Worm (Caenorhabditis elegans) whole organism, dauer: ENCODE measurements around the gene F41G3.20.
"Not testable (repeated sequence)": the region's sequence is repeated elsewhere in the genome, so short reads cannot be mapped to it uniquely, and the experiment has no call there.

Source experiments
- unc-62 ChIP-seq: sonication (generic microtip); optimal IDR thresholded peaks from 2 replicates; lab custom pipeline; 2017; ENCODE audit warnings: missing biosample characterization, missing genetic modification reagents, missing genetic modification characterization

The F41G3.20 gene

DNA sequence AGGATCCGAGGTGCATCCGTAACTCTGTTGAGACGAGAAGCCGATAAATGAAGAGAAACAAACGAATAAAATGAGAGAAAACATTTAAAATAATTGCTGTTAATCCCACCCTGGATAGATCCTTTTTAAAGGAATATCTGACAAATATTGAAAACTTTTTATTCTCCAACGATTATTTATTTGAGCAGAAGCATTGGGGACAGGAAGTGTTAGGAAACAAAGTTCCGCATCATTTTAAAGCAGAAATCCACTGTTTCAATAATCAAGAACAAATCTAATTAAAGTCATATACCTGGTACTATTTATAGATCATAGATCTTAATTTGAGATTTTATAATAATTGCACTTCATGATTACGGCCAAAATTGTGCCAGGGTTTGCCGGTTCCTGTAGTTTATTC lies at the start of gene F41G3.20:
Gene F41G3.20 (minus strand): TSS at position 101 of the 400 bp plus-strand sequence.
- TF ChIP-seq unc-62 (GFP tag; lab: Kevin White, UChicago), result no peak

DNA sequence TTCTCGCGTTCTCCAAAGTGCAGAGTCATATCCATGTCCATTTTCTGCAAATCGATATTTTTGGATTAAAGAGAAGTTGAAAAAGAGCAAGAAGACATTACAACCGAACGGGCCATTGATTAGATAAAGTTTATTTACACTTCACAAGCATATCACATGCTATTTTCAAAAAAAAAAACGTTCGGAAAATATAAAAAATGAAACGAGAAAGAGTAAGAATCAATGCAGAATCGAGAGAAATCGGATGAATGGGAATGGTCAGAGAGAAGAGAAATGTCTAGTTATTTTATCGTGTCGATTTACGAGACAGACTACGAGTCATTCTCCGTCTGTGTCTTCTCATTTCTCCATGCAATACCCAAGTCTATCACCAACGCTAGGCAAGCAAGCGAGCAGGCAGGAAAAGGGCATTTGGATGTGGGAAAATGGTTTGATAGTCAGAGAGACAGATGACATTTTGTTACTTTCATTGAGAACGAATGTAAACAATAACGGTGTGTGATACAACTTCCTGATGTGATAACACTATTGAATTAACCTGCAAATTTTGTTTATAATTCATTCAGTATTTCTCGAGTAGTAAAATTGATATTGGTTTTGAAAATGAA lies 49.4 kb upstream of the F41G3.20 start, which contains the start of gene F31E8.4:
Gene F31E8.4 (minus strand): TSS at position 51 of the 608 bp plus-strand sequence.
- no peak for TF ChIP-seq unc-62 (GFP tag; lab: Kevin White, UChicago)

DNA sequence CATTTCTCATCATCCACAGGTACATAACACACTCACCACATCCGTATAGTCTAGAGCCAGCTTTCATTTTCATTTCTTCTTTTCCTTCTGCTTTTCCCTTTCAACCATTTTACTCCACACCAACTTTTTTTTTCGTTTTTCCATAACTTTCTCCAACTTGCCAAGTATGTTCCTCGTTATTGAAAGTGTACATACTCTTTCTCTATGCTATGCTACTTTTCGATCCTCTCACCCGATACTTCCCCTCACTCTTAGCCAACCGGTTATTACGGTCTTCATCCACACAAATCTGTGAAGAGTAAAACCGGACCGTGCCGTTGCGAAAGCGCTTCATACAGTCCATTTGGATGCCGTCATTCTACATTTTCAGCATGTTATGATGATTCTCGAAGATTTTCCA lies 41.1 kb upstream of the F41G3.20 start, which contains the start of gene T13C2.2:
Gene T13C2.2 (plus strand): TSS at position 301 of the 400 bp plus-strand sequence.
- TF ChIP-seq unc-62 (GFP tag; lab: Kevin White, UChicago), result no peak

DNA sequence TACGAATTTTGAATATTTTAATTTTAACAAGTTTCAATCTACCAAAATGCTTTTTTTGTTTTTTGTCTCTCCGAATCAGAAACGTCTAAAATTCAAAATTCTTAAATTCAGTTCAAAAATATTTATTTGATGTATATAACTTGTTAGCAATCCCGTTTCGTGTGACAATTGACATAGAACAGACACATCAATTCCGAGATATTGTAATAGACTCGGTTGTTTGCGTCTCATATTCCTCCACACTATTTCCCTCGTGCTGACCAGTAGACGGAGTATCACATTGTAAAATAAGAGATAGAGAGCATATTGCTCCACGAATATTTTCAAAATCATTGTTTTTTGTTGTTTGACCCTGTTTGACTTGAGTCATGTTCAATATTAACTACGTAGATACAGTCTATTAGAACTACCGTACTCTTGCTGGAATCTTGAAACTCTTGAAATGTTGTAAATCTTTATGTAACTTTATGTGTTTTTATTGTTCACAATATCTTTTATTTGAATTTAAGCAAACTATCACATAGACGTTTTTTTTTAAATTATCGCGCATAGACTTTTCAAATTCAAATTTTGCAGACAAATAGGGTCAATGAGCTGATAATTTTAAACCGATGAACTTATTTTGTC lies 38.0 kb upstream of the F41G3.20 start, which contains the start of gene T13C2.3:
Gene T13C2.3 (plus strand): TSS at position 577 of the 627 bp plus-strand sequence.
- TF ChIP-seq unc-62 (GFP tag; lab: Kevin White, UChicago), result no peak

DNA sequence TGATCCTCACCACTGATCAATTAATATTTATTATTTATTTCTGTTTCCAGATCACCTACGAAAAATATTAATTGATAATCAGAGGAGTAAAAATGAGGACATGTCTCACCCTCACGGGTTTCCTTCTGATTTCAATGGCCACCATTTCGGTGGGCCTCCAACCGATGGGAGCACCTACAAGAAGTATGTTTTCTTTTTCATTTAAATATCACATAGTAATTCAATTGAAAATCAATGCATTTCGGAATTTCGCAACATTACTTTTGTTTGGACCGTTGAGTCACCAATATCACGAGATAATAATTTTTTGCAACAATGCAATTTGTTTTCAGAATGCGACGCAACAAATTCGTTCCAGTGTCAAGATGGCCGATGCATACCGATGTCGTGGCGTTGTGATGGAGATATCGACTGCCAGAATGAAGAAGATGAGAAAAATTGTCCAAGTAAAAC lies 32.6 kb upstream of the F41G3.20 start, which contains the start of gene gldi-2:
Gene gldi-2 (plus strand): TSS at position 51 of the 453 bp plus-strand sequence.
- TF ChIP-seq unc-62 (GFP tag; lab: Kevin White, UChicago), result no peak

DNA sequence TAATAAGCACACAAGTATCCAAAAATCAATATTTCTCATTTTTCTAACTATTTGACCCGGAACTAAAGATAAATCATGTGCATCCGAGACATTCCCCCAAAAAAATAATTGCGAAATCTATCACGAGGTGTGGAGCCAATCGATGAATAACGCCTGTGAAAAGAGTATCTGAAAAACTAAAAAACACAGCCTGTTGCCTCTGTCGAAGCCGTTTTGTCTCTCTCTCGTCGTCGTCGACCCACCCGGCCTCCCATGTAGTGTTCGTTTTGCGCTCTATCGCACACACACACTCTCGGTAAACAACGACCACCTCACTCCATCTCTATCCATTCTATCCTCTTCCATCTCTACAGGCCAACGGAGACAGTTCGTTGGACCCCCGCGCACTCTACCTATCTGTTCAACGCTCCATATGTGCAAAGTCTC lies 31.9 kb upstream of the F41G3.20 start:
- no peak for TF ChIP-seq unc-62 (GFP tag; lab: Kevin White, UChicago)

DNA sequence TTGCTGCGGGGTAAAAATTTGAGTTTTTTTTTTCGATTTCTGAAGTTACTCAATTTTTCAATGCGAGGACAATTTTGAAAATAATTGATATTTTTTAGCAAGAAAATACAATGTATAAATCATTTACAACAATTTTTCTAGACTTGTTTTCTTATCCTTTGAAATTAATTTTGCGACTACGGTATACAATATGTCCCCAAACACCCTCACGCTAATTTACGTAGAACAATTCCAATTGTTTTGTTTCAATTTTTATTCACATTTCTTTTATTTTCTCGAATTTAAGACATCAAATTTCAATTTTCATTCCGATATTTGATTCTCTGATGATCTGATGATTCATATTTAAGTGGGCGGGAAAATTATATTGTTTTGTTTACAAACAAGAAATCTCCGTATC lies 31.2 kb upstream of the F41G3.20 start:
- TF ChIP-seq unc-62 (GFP tag; lab: Kevin White, UChicago), result no peak

DNA sequence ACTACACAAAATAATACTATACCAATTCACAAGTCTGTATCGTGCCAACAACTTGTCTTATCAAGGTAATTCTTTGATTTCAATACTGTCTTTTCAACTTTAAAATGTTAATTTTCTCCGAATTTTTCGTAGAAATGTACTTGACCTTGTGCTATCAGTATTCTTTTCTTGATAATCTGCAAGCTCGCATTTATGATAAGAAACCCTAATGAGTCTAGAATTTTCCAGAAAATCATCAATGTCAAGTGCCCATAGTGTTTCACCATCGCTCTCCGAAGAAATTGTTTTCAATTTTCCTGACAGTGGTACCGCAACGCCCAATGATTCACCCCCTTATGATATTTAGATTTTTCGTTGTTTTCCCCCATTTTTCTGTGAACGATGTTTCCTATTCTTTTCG lies 30.4 kb upstream of the F41G3.20 start:
- no peak for TF ChIP-seq unc-62 (GFP tag; lab: Kevin White, UChicago)

DNA sequence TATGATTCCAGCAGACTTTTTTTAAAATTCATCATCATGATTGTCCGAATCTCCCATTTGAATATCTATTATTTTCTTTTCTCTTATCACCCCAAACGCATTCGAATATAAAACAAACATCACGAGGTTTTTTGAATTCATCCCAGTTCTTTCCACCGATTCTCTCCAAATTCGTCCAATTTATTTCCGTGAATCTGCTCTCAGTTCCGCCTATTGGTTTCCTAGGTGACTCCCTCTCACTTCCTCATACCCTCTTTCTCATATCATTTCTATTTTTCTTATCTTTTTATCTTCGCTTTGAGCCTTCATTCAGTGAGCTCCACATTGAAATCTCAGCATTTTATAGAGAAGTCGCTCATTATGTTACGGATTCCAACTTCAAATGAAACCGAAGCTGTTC lies 28.3 kb upstream of the F41G3.20 start, which contains the start of gene T13C2.7:
Gene T13C2.7 (plus strand): TSS at position 301 of the 400 bp plus-strand sequence.
- TF ChIP-seq unc-62 (GFP tag; lab: Kevin White, UChicago), result no peak

DNA sequence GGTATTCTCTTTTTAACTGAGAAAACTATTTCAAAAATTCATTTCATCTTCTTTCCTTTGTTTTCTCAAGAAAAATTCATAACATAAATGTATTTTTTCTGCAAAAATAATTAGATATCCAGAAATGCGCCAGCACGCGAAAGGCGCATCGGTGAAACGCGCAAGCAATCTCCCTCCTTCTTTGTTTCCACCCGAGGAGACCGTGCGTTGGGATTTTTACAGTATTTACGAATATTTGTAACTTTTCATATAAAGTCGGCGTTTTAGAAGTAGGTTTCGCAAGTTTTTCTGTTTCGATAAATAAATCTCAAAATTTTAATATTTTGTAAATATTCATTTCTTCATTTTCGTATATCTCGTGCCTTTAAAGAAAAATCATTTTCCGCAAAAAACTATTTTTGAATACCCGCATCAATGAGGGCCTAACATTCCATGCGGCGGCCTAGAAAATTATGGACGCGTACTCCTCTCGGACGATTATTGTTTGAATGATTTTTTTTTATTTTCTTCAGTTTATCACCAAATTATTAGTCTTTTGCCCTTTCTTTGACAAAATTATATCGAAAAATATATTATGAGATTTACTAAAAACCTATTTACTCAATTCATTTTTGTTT lies 25.7 kb upstream of the F41G3.20 start, which contains the start of gene ssup-72:
Gene ssup-72 (plus strand): TSS at position 181 of the 617 bp plus-strand sequence.
- no peak for TF ChIP-seq unc-62 (GFP tag; lab: Kevin White, UChicago)

DNA sequence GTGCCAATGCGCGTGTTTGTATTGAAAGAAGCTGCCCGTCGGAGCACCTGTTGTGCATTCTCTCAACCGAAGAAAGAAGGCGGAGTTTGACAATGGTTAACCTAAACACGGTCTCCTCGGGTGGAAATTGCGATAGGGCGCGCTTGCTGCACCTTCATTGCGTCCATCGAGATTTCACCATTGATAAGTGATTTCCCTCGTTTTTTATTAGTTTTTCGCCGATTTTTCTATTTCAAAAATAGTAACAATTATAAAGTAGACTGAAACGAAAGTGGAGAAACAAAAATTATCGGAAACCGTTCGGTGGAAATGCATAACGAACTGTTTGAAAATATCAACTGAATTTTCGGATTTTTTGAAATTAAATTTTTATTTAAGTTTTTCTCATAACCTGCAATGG lies 24.2 kb upstream of the F41G3.20 start, which contains the start of gene agr-1:
Gene agr-1 (minus strand): TSS at position 101 of the 400 bp plus-strand sequence.
- TF ChIP-seq unc-62 (GFP tag; lab: Kevin White, UChicago), result not testable (repeated sequence)

DNA sequence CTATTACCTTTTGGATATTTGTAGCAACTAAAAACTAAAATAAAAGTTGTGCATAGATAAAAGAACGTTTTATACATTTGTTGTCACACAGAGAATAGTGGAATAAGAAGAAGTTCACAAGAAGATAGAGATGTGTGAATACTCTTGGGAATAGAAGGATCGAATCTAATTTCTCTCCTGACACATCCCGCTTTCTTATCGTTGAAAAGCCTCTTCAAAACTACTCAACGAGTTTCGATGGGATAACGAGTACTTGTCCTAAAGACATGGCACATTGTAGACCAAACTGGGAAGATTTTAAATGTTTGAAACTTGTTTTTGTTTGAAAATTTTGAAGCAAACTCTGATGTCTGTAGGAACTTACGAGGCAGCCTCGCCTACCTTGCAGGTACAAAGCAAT lies 21.7 kb upstream of the F41G3.20 start:
- no peak for TF ChIP-seq unc-62 (GFP tag; lab: Kevin White, UChicago)

DNA sequence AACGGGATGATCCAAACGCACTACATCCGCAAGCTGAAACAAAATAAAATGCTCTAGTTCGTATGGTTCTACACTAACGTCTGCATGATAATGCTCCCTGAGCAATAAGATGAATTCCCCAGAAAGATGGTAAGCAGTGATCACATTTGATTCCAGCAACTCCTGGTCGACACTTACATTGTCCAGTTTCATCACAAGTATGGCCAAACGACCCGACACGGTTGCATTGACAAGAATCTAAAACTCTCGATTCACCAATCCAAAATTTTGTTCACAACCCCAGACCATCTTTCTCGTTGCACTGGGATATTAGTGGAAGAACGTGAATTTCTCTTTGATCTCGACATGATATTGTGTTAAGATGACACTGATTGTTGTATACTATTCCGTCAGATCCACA lies 19.2 kb upstream of the F41G3.20 start:
- TF ChIP-seq unc-62 (GFP tag; lab: Kevin White, UChicago), result no peak

DNA sequence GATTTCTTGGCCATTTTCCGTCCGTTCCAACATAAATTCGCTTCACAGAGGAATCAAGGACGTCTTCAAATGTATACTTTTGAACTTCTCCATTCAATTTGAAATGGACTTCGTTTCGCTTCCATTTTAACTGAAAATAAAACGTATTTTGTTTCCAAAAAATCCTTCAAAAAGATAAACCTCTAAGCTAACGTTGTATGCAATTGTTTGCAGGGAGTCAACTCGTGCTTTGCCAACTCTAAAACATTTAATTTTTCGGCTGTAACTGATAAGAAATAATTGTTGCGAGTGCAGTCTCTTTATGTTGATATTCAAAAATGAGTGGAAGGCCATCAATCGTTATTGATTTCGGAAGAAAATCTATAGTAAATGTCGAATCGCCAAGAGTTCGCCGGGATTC lies 17.2 kb upstream of the F41G3.20 start, which contains the start of gene F41G3.18:
Gene F41G3.18 (plus strand): TSS at position 301 of the 400 bp plus-strand sequence.
- no peak for TF ChIP-seq unc-62 (GFP tag; lab: Kevin White, UChicago)

DNA sequence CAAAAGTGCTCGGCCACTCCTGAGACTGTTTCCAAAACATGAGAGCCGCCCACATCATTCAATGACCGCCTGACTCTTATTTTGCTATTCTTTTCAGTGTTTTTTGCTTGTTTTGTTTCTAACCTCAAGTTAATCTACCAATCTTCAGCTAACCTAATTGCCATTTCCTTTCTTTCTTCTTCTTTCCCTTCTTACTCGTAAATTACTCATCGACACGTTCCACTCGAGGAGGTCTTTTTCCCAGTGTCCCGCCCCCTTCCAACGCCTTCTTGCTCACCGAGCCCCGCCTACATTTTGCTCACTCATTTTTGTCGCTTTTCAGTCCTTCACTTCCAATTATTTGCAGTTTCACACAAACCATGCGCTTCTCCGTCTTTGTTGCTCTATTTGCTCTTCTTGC lies 13.9 kb upstream of the F41G3.20 start, which contains the start of gene nlp-50:
Gene nlp-50 (plus strand): TSS at position 301 of the 400 bp plus-strand sequence.
- no peak for TF ChIP-seq unc-62 (GFP tag; lab: Kevin White, UChicago)

DNA sequence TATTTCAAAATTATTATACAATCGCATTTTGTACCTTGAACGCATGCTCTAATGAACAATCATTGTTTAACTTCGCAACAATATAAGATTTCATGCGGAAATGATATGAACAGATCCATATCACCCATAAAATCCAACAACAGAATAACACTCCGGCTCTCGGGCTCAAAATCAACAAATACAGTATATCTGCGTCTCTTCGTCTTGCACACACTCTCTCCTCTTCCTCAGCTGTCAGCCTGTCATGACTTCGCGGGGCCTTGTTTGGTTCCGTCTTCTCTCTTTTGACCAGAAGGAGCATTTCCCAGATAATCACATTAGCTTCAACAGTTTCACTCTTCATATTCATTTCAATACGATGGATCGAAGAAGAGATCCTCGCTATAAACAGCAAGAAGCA lies 5.4 kb upstream of the F41G3.20 start, which contains the start of gene F41G3.3:
Gene F41G3.3 (plus strand): TSS at position 301 of the 400 bp plus-strand sequence.
- TF ChIP-seq unc-62 (GFP tag; lab: Kevin White, UChicago), result no peak
